Fruit fly (Drosophila melanogaster) whole organism, prepupa: ENCODE results near the gene elg1.

Source experiments
- Blimp-1 ChIP-seq: fragments of 200-800 bp; sonication (Bioruptor generic); optimal IDR thresholded peaks from 3 replicates; lab custom pipeline; 2017; ENCODE audit warnings: missing biosample characterization, missing genetic modification characterization, mild to moderate bottlenecking, moderate library complexity, missing genetic modification reagents
- CG10631 ChIP-seq: fragments of 200-800 bp; sonication (Bioruptor generic); optimal IDR thresholded peaks from 2 replicates; lab custom pipeline; 2016; ENCODE audit warnings: missing biosample characterization, missing genetic modification characterization
- CG10669 ChIP-seq: fragments of 200-800 bp; sonication (Bioruptor generic); optimal IDR thresholded peaks from 3 replicates; lab custom pipeline; 2018; ENCODE audit warnings: missing biosample characterization, mild to moderate bottlenecking, missing genetic modification characterization, moderate library complexity
- CG11762 ChIP-seq: fragments of 200-800 bp; sonication (Bioruptor generic); optimal IDR thresholded peaks from 3 replicates; lab custom pipeline; 2016; ENCODE audit warnings: missing biosample characterization, missing genetic modification characterization; ENCODE audit not compliant: insufficient read depth
- CG15336 ChIP-seq: fragments of 200-800 bp; sonication (Bioruptor generic); IDR thresholded peaks from 2 replicates; pipeline ENCODE4 v1.3.6; 2022; ENCODE audit warnings: missing biosample characterization, missing genetic modification characterization
- CG1621 ChIP-seq: fragments of 200-800 bp; sonication (Bioruptor generic); optimal IDR thresholded peaks from 3 replicates; lab custom pipeline; 2018; ENCODE audit warnings: missing biosample characterization, mild to moderate bottlenecking, missing genetic modification characterization
- CG16779 ChIP-seq: fragments of 200-800 bp; sonication (Bioruptor generic); optimal IDR thresholded peaks from 3 replicates; lab custom pipeline; 2017; ENCODE audit warnings: missing biosample characterization, mild to moderate bottlenecking, missing genetic modification characterization
- CG31627 ChIP-seq: fragments of 200-800 bp; sonication (Bioruptor generic); optimal IDR thresholded peaks from 3 replicates; lab custom pipeline; 2016; ENCODE audit warnings: missing biosample characterization, missing genetic modification characterization
- CG32006 ChIP-seq: fragments of 200-800 bp; sonication (Bioruptor generic); optimal IDR thresholded peaks from 3 replicates; lab custom pipeline; 2017; ENCODE audit warnings: missing biosample characterization, mild to moderate bottlenecking, missing genetic modification characterization
- CG34406 ChIP-seq: fragments of 200-800 bp; sonication (Bioruptor generic); optimal IDR thresholded peaks from 3 replicates; lab custom pipeline; 2016; ENCODE audit warnings: missing biosample characterization, missing genetic modification characterization
- CG3919 ChIP-seq: fragments of 200-800 bp; sonication (Bioruptor generic); optimal IDR thresholded peaks from 3 replicates; lab custom pipeline; 2016; ENCODE audit warnings: missing biosample characterization, missing genetic modification characterization
- CG4318 ChIP-seq: fragments of 200-800 bp; sonication (Bioruptor generic); optimal IDR thresholded peaks from 3 replicates; lab custom pipeline; 2017; ENCODE audit warnings: missing biosample characterization, mild to moderate bottlenecking, missing genetic modification characterization
- CG6163 ChIP-seq: fragments of 200-800 bp; sonication (Bioruptor generic); IDR thresholded peaks from 3 replicates; pipeline ENCODE4 v1.3.6; 2022; ENCODE audit warnings: missing biosample characterization, missing genetic modification characterization
- CG6792 ChIP-seq: fragments of 200-800 bp; sonication (Bioruptor generic); optimal IDR thresholded peaks from 3 replicates; lab custom pipeline; 2016; ENCODE audit warnings: missing biosample characterization, missing genetic modification characterization
- CG6808 ChIP-seq: fragments of 200-800 bp; sonication (Bioruptor generic); optimal IDR thresholded peaks from 3 replicates; lab custom pipeline; 2017; ENCODE audit warnings: missing biosample characterization, missing genetic modification characterization, mild to moderate bottlenecking, moderate library complexity, missing genetic modification reagents
- CG6854 ChIP-seq: fragments of 200-800 bp; sonication (Bioruptor generic); optimal IDR thresholded peaks from 2 replicates; lab custom pipeline; 2017; ENCODE audit warnings: missing biosample characterization, mild to moderate bottlenecking, missing genetic modification characterization
- CG8119 ChIP-seq: fragments of 200-800 bp; sonication (Bioruptor generic); IDR thresholded peaks from 3 replicates; pipeline ENCODE4 v1.3.6; 2022; ENCODE audit warnings: missing biosample characterization, missing genetic modification characterization
- CG8319 ChIP-seq: fragments of 200-800 bp; sonication (Bioruptor generic); optimal IDR thresholded peaks from 3 replicates; lab custom pipeline; 2016; ENCODE audit warnings: missing biosample characterization, missing genetic modification characterization
- CG8632 ChIP-seq: fragments of 200-800 bp; sonication (Bioruptor generic); optimal IDR thresholded peaks from 3 replicates; lab custom pipeline; 2016; ENCODE audit warnings: missing biosample characterization, missing genetic modification characterization
- CG9139 ChIP-seq: fragments of 200-800 bp; sonication (Bioruptor generic); optimal IDR thresholded peaks from 3 replicates; lab custom pipeline; 2017; ENCODE audit warnings: missing biosample characterization, mild to moderate bottlenecking, missing genetic modification characterization
- Eip75B ChIP-seq: fragments of 200-800 bp; sonication (Bioruptor generic); optimal IDR thresholded peaks from 3 replicates; lab custom pipeline; 2016; ENCODE audit warnings: missing biosample characterization, missing genetic modification characterization
- Eip78C ChIP-seq: fragments of 200-800 bp; sonication (Bioruptor generic); peaks from one replicate; lab custom pipeline; 2016; ENCODE audit warnings: missing biosample characterization, missing genetic modification characterization
- Eip93F ChIP-seq: fragments of 200-800 bp; sonication (Bioruptor generic); optimal IDR thresholded peaks from 2 replicates; lab custom pipeline; 2016; ENCODE audit warnings: missing biosample characterization, mild to moderate bottlenecking, missing genetic modification characterization
- Ets21C ChIP-seq: fragments of 200-800 bp; sonication (Bioruptor generic); optimal IDR thresholded peaks from 3 replicates; lab custom pipeline; 2016; ENCODE audit warnings: missing biosample characterization, missing genetic modification characterization
- Ets96B ChIP-seq: fragments of 200-800 bp; optimal IDR thresholded peaks from 2 replicates; lab custom pipeline; 2019; ENCODE audit warnings: missing biosample characterization, mild to moderate bottlenecking, missing genetic modification characterization, moderate library complexity
- Hr39 ChIP-seq: fragments of 200-800 bp; sonication (Bioruptor generic); optimal IDR thresholded peaks from 2 replicates; lab custom pipeline; 2016; ENCODE audit warnings: missing biosample characterization, missing genetic modification characterization
- Lpt ChIP-seq: fragments of 200-800 bp; sonication (Bioruptor generic); optimal IDR thresholded peaks from 3 replicates; lab custom pipeline; 2016; ENCODE audit warnings: missing biosample characterization, missing genetic modification characterization
- Met ChIP-seq: fragments of 200-800 bp; sonication (Bioruptor generic); optimal IDR thresholded peaks from 3 replicates; lab custom pipeline; 2016; ENCODE audit warnings: missing biosample characterization, missing genetic modification characterization
- OdsH ChIP-seq: fragments of 200-800 bp; sonication (Bioruptor generic); optimal IDR thresholded peaks from 3 replicates; lab custom pipeline; 2016; ENCODE audit warnings: missing biosample characterization, missing genetic modification characterization
- Smox ChIP-seq: fragments of 200-800 bp; sonication (Bioruptor generic); optimal IDR thresholded peaks from 3 replicates; lab custom pipeline; 2016; ENCODE audit warnings: missing biosample characterization, missing genetic modification characterization
- Sox15 ChIP-seq: fragments of 200-800 bp; sonication (Bioruptor generic); optimal IDR thresholded peaks from 3 replicates; lab custom pipeline; 2016; ENCODE audit warnings: missing biosample characterization, missing genetic modification characterization
- acj6 ChIP-seq: fragments of 200-800 bp; sonication (Bioruptor generic); optimal IDR thresholded peaks from 3 replicates; lab custom pipeline; 2016; ENCODE audit warnings: missing biosample characterization, missing genetic modification characterization
- cyc ChIP-seq: fragments of 200-800 bp; sonication (Bioruptor generic); optimal IDR thresholded peaks from 3 replicates; lab custom pipeline; 2016; ENCODE audit warnings: missing biosample characterization, missing genetic modification characterization
- dac ChIP-seq: fragments of 200-800 bp; sonication (Bioruptor generic); optimal IDR thresholded peaks from 2 replicates; lab custom pipeline; 2017; ENCODE audit warnings: missing biosample characterization, mild to moderate bottlenecking, missing genetic modification characterization
- dsx ChIP-seq: fragments of 200-800 bp; optimal IDR thresholded peaks from 3 replicates; lab custom pipeline; 2019; ENCODE audit warnings: missing biosample characterization, mild to moderate bottlenecking, missing genetic modification characterization, moderate library complexity; ENCODE audit not compliant: poor library complexity, severe bottlenecking
- eg ChIP-seq: fragments of 200-800 bp; sonication (Bioruptor generic); IDR thresholded peaks from 3 replicates; pipeline ENCODE4 v1.3.6; 2022; ENCODE audit warnings: missing biosample characterization, missing genetic modification characterization
- esn ChIP-seq: fragments of 200-800 bp; sonication (Bioruptor generic); optimal IDR thresholded peaks from 2 replicates; lab custom pipeline; 2016; ENCODE audit warnings: missing biosample characterization, mild to moderate bottlenecking, missing genetic modification characterization, moderate library complexity
- fd59A ChIP-seq: fragments of 200-800 bp; sonication (Bioruptor generic); optimal IDR thresholded peaks from 2 replicates; lab custom pipeline; 2017; ENCODE audit warnings: missing biosample characterization, mild to moderate bottlenecking, missing genetic modification characterization, missing genetic modification reagents
- fd85E ChIP-seq: fragments of 200-800 bp; sonication (Bioruptor generic); optimal IDR thresholded peaks from 3 replicates; lab custom pipeline; 2016; ENCODE audit warnings: missing biosample characterization, missing genetic modification characterization
- fkh ChIP-seq: fragments of 200-800 bp; sonication (Bioruptor generic); optimal IDR thresholded peaks from 3 replicates; lab custom pipeline; 2017; ENCODE audit warnings: missing biosample characterization, mild to moderate bottlenecking, missing genetic modification characterization, moderate library complexity
- lz ChIP-seq: fragments of 200-800 bp; sonication (Bioruptor generic); optimal IDR thresholded peaks from 3 replicates; lab custom pipeline; 2016; ENCODE audit warnings: missing biosample characterization, missing genetic modification characterization
- net ChIP-seq: fragments of 200-800 bp; sonication (Bioruptor generic); optimal IDR thresholded peaks from 3 replicates; lab custom pipeline; 2016; ENCODE audit warnings: missing biosample characterization, missing genetic modification characterization
- salr ChIP-seq, 2 experiments: fragments of 200-800 bp; sonication (Bioruptor generic); optimal IDR thresholded peaks; 3 replicates each; lab custom pipeline; 2016 to 2018; ENCODE audit warnings: missing biosample characterization in 2 of 2, missing genetic modification characterization in 2 of 2, mild to moderate bottlenecking in 1 of 2
- spab ChIP-seq: fragments of 200-800 bp; sonication (Bioruptor generic); optimal IDR thresholded peaks from 2 replicates; lab custom pipeline; 2017; ENCODE audit warnings: missing biosample characterization, mild to moderate bottlenecking, missing genetic modification characterization, missing genetic modification reagents
- ss ChIP-seq, 2 experiments: fragments of 200-800 bp; sonication (Bioruptor generic); optimal IDR thresholded peaks; 2 replicates in 1 of 2; 3 replicates in 1 of 2; lab custom pipeline; 2017 to 2018; ENCODE audit warnings: mild to moderate bottlenecking in 2 of 2, missing biosample characterization in 2 of 2, missing genetic modification characterization in 2 of 2, moderate library complexity in 1 of 2
- svp ChIP-seq: fragments of 200-800 bp; sonication (Bioruptor generic); peaks from one replicate; lab custom pipeline; 2016; ENCODE audit warnings: missing biosample characterization, missing genetic modification characterization
- vri ChIP-seq: fragments of 200-800 bp; sonication (Bioruptor generic); optimal IDR thresholded peaks from 3 replicates; lab custom pipeline; 2016; ENCODE audit warnings: missing biosample characterization, mild to moderate bottlenecking, missing genetic modification characterization

Gene elg1

dm6 chr3L:16172809-16173276 is 41.0 kb downstream of the elg1 start (continued):
- peak; percentile 33 for TF ChIP-seq CG31627 (GFP tag; lab: Kevin White, UChicago)
- peak; percentile 66 for TF ChIP-seq Sox15
- peak; percentile 40 for TF ChIP-seq vri (GFP tag; lab: Kevin White, UChicago)
- peak; percentile 55 for TF ChIP-seq lz (GFP tag; lab: Kevin White, UChicago)
- peak; percentile 71 for TF ChIP-seq net (GFP tag; lab: Kevin White, UChicago)
- TF ChIP-seq CG32006 (GFP tag; lab: Kevin White, UChicago), result peak; percentile 77
- TF ChIP-seq Eip93F (GFP tag; lab: Kevin White, UChicago), result no peak
- peak; percentile 62 for TF ChIP-seq CG11762 (GFP tag; lab: Kevin White, UChicago)
- peak; percentile 75 for TF ChIP-seq acj6 (GFP tag; lab: Kevin White, UChicago)
- peak; percentile 69 for TF ChIP-seq CG3919
- peak; percentile 75 for TF ChIP-seq OdsH (GFP tag; lab: Kevin White, UChicago)
- TF ChIP-seq Ets96B (tag; lab: Kevin White, UChicago), result peak; percentile 86
- no peak for TF ChIP-seq dac (GFP tag; lab: Kevin White, UChicago)
- TF ChIP-seq Eip78C (GFP tag; lab: Kevin White, UChicago), result peak; percentile 96
- TF ChIP-seq eg, result no peak
- peak in 1 of 2 experiments; percentile 74 for TF ChIP-seq salr (GFP tag; optimal IDR thresholded peaks at IDR 0.05; lab: Kevin White, UChicago)
- peak; percentile 59 for TF ChIP-seq CG8119 (GFP tag; lab: Robert Waterston, UW)
- TF ChIP-seq Ets21C (GFP tag; lab: Kevin White, UChicago), result no peak
- TF ChIP-seq fd85E (GFP tag; lab: Kevin White, UChicago), result no peak
- 0 out of 2 replicates have a peak, but pooled peaks have one; percentile 28 for TF ChIP-seq CG15336 (GFP tag; lab: Robert Waterston, UW)
- TF ChIP-seq Met (GFP tag; lab: Kevin White, UChicago), result peak; percentile 61
- TF ChIP-seq cyc (GFP tag; lab: Kevin White, UChicago), result peak; percentile 27
- peak; percentile 49 for TF ChIP-seq CG4318 (GFP tag; lab: Kevin White, UChicago)
- TF ChIP-seq CG8319 (GFP tag; lab: Kevin White, UChicago), result peak; percentile 41
- TF ChIP-seq Lpt, result no peak
- TF ChIP-seq Hr39, result peak; percentile 22
- TF ChIP-seq CG8632 (GFP tag; lab: Kevin White, UChicago), result peak; percentile 77
- TF ChIP-seq Blimp-1, result peak; percentile 30
- no peak for TF ChIP-seq CG6854 (GFP tag; lab: Kevin White, UChicago)
- TF ChIP-seq CG6808 (GFP tag; lab: Kevin White, UChicago), result peak; percentile 84
- TF ChIP-seq fkh (GFP tag; lab: Kevin White, UChicago), result no peak
- peak; percentile 59 for TF ChIP-seq Eip75B
- peak; percentile 83 for TF ChIP-seq CG10631
- peak; percentile 76 for TF ChIP-seq fd59A (GFP tag; lab: Kevin White, UChicago)
- peak; percentile 66 for TF ChIP-seq Smox (GFP tag; lab: Kevin White, UChicago)
- TF ChIP-seq CG6792 (GFP tag; lab: Kevin White, UChicago), result peak; percentile 65
- peak; percentile 80 for TF ChIP-seq svp (GFP tag; lab: Kevin White, UChicago)
- TF ChIP-seq esn, result peak; percentile 80
- TF ChIP-seq CG34406 (GFP tag; lab: Kevin White, UChicago), result peak; percentile 78

dm6 chr3L:16173818-16174601 is 42.2 kb downstream of the elg1 start:
- TF ChIP-seq CG8319 (GFP tag; lab: Kevin White, UChicago) (no peak), Lpt (peak; percentile 37), CG6808 (GFP tag; lab: Kevin White, UChicago) (peak; percentile 74), lz (GFP tag; lab: Kevin White, UChicago) (no peak), eg (0 out of 3 replicates have a peak, but pooled peaks have one; percentile 19), dsx (peak; percentile 86), CG10669 (GFP tag; lab: Kevin White, UChicago) (peak; percentile 40), CG1621 (tag; lab: Kevin White, UChicago) (peak; percentile 50), CG6854 (GFP tag; lab: Kevin White, UChicago) (peak; percentile 4), CG16779 (peak; percentile 33), CG34406 (GFP tag; lab: Kevin White, UChicago) (no peak), CG9139 (peak; percentile 60), Eip78C (GFP tag; lab: Kevin White, UChicago) (peak; percentile 79), ss (GFP tag; optimal IDR thresholded peaks at IDR 0.05; lab: Kevin White, UChicago) (peak; percentile 77 to 83), net (GFP tag; lab: Kevin White, UChicago) (peak; percentile 6), CG11762 (GFP tag; lab: Kevin White, UChicago) (peak; percentile 2), Ets96B (tag; lab: Kevin White, UChicago) (peak; percentile 28), CG6163 (no peak; the same call in none of the 3 replicates), spab (peak; percentile 45), CG3919 (peak; percentile 40)
